Worm (Caenorhabditis elegans) whole organism, midembryonic: ENCODE measurements around the gene lips-8.

Experiments
- T22C8.4 ChIP-seq: fragments of 200-800 bp; sonication (Bioruptor generic); IDR thresholded peaks from 2 replicates; pipeline ENCODE4 v1.3.6; 2022; ENCODE audit warnings: missing genetic modification characterization, missing compliant biosample characterization
- flt-1 ChIP-seq: fragments of 200-800 bp; sonication (Bioruptor generic); IDR thresholded peaks from 2 replicates; pipeline ENCODE4 v1.3.6; 2022; ENCODE audit warnings: missing genetic modification characterization, missing compliant biosample characterization
- klf-2 ChIP-seq: fragments of 200-800 bp; sonication (Bioruptor generic); conservative IDR thresholded peaks from 2 replicates; pipeline ENCODE4 v1.3.6; 2022; ENCODE audit warnings: missing genetic modification reagents, missing genetic modification characterization, missing compliant biosample characterization
- med-1 ChIP-seq: sonication (generic microtip); optimal IDR thresholded peaks from 2 replicates; lab custom pipeline; 2017; ENCODE audit warnings: missing genetic modification characterization, mild to moderate bottlenecking, missing compliant biosample characterization, antibody characterized with exemption, missing genetic modification reagents; ENCODE audit not compliant: insufficient read depth
- ref-1 ChIP-seq: fragments of 200-800 bp; sonication (Bioruptor generic); conservative IDR thresholded peaks from 2 replicates; pipeline ENCODE4 v1.3.6; 2022; ENCODE audit warnings: missing genetic modification reagents, missing genetic modification characterization, missing compliant biosample characterization
- tab-1 ChIP-seq: fragments of 200-800 bp; sonication (Bioruptor generic); IDR thresholded peaks from 2 replicates; pipeline ENCODE4 v1.3.6; 2022; ENCODE audit warnings: missing genetic modification characterization, missing compliant biosample characterization
- ztf-23 ChIP-seq: fragments of 200-800 bp; sonication (Bioruptor generic); IDR thresholded peaks from 2 replicates; pipeline ENCODE4 v1.3.6; 2022; ENCODE audit warnings: missing genetic modification reagents, missing genetic modification characterization, missing compliant biosample characterization

ce11 chrX:14865744-14866143 lies 32.6 kb upstream of the lips-8 start, which contains the start of gene C27C12.3:
- TF ChIP-seq flt-1 (GFP tag; lab: Robert Waterston, UW) = no peak
- no peak for TF ChIP-seq ztf-23 (GFP tag; lab: Robert Waterston, UW)
- no peak for TF ChIP-seq tab-1 (GFP tag; lab: Robert Waterston, UW)
- no peak for TF ChIP-seq ref-1
- no peak for TF ChIP-seq T22C8.4
- no peak for TF ChIP-seq med-1 (GFP tag; lab: Kevin White, UChicago)
- no peak for TF ChIP-seq klf-2 (GFP tag; lab: Robert Waterston, UW)
